Worm (Caenorhabditis elegans) whole organism, L3 larva: ENCODE results near the gene math-39.

Source experiments
- R02D3.7 ChIP-seq: fragments of 150-350 bp; optimal IDR thresholded peaks from 2 replicates; lab custom pipeline; 2014; ENCODE audit warnings: missing biosample characterization, missing genetic modification characterization
- ceh-16 ChIP-seq: sonication (generic microtip); optimal IDR thresholded peaks from 2 replicates; lab custom pipeline; 2017; ENCODE audit warnings: missing biosample characterization, missing genetic modification characterization
- elt-1 ChIP-seq: fragments of 150-350 bp; optimal IDR thresholded peaks from 2 replicates; lab custom pipeline; 2014; ENCODE audit warnings: missing biosample characterization, missing genetic modification characterization
- elt-3 ChIP-seq, 3 experiments: fragments of 150-350 bp in 1 of 3; sonication (generic microtip) in 2 of 3; optimal IDR thresholded peaks; 2 replicates in 2 of 3; 4 replicates in 1 of 3; lab custom pipeline; 2014 to 2017; ENCODE audit warnings: missing biosample characterization in 3 of 3, missing genetic modification characterization in 3 of 3
- jun-1 ChIP-seq: fragments of 150-350 bp; optimal IDR thresholded peaks from 2 replicates; lab custom pipeline; 2014; ENCODE audit warnings: missing biosample characterization, missing genetic modification reagents, missing genetic modification characterization
- nfya-1 ChIP-seq: sonication (generic microtip); optimal IDR thresholded peaks from 2 replicates; lab custom pipeline; 2017; ENCODE audit warnings: missing genetic modification characterization, mild to moderate bottlenecking, missing compliant biosample characterization, antibody characterized with exemption, moderate library complexity; ENCODE audit not compliant: insufficient read depth
- nhr-237 ChIP-seq: fragments of 150-350 bp; optimal IDR thresholded peaks from 2 replicates; lab custom pipeline; 2014; ENCODE audit warnings: missing biosample characterization, missing genetic modification characterization
- nhr-76 ChIP-seq: fragments of 150-350 bp; sonication (generic microtip); optimal IDR thresholded peaks from 5 replicates; lab custom pipeline; 2014; ENCODE audit warnings: missing biosample characterization, missing genetic modification characterization
- snpc-4 ChIP-seq: fragments of 150-350 bp; optimal IDR thresholded peaks from 2 replicates; lab custom pipeline; 2014; ENCODE audit warnings: missing biosample characterization, missing genetic modification characterization

DNA sequence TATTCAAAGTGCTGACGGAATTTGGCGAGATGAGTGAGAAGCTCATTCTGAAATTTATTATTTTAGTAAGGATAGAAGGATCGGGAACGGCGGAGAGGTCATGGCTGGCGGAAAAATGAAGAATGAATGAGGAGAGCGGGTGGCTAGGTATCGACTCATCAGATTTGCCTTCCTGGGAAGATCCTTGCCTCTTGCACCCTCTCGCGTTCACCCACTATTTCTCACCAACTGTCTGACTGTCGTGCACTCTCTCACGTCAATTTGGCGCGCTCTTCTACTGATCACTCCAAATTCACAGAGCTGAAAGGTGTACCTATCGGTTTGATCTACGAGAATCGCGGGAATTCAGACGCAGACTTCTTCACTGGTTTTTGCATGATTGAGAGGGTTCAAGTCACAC is 16.0 kb downstream of the math-39 start, which contains the start of gene fbxb-97:
- no peak for TF ChIP-seq elt-1 (tag; lab: Kevin White, UChicago)
- TF ChIP-seq elt-3 (tag; optimal IDR thresholded peaks at IDR 0.05; lab: Kevin White, UChicago), result no peak
- TF ChIP-seq ceh-16 (tag; lab: Kevin White, UChicago), result no peak
- no peak for TF ChIP-seq jun-1
- TF ChIP-seq nhr-76, result no peak
- TF ChIP-seq nhr-237 (tag; lab: Kevin White, UChicago), result no peak
- TF ChIP-seq snpc-4 (tag; lab: Kevin White, UChicago), result no peak
- TF ChIP-seq nfya-1, result no peak
- TF ChIP-seq R02D3.7 (tag; lab: Kevin White, UChicago), result no peak
